Worm (Caenorhabditis elegans) whole organism, mixed stage, embryonic: Measurements from ENCODE around the gene F58F9.3.

ENCODE experiments used
- M03D4.4 ChIP-seq: sonication (generic microtip); optimal IDR thresholded peaks from 2 replicates; lab custom pipeline; 2017; ENCODE audit warnings: mild to moderate bottlenecking, missing genetic modification characterization, missing compliant biosample characterization
- bed-3 ChIP-seq: fragments of 200-800 bp; sonication (Bioruptor generic); optimal IDR thresholded peaks from 3 replicates; lab custom pipeline; 2018; ENCODE audit warnings: mild to moderate bottlenecking, missing genetic modification characterization, moderate library complexity, missing compliant biosample characterization
- blmp-1 ChIP-seq: fragments of 150-350 bp; optimal IDR thresholded peaks from 2 replicates; lab custom pipeline; 2014; ENCODE audit warnings: missing biosample characterization, missing genetic modification characterization
- ceh-39 ChIP-seq: fragments of 150-350 bp; optimal IDR thresholded peaks from 2 replicates; lab custom pipeline; 2014; ENCODE audit warnings: missing biosample characterization, missing genetic modification characterization
- ceh-43 ChIP-seq: fragments of 200-800 bp; sonication (Bioruptor generic); optimal IDR thresholded peaks from 2 replicates; lab custom pipeline; 2018; ENCODE audit warnings: mild to moderate bottlenecking, missing genetic modification characterization, moderate library complexity, missing compliant biosample characterization
- ceh-83 ChIP-seq: fragments of 200-800 bp; sonication (Bioruptor generic); optimal IDR thresholded peaks from 2 replicates; lab custom pipeline; 2018; ENCODE audit warnings: mild to moderate bottlenecking, missing genetic modification characterization, missing compliant biosample characterization
- ces-1 ChIP-seq: fragments of 150-350 bp; optimal IDR thresholded peaks from 2 replicates; lab custom pipeline; 2014; ENCODE audit warnings: missing biosample characterization, missing genetic modification reagents, missing genetic modification characterization
- cnd-1 ChIP-seq: fragments of 200-800 bp; sonication (Bioruptor generic); optimal IDR thresholded peaks from 2 replicates; lab custom pipeline; 2018; ENCODE audit warnings: mild to moderate bottlenecking, missing genetic modification characterization, missing compliant biosample characterization
- drap-1 ChIP-seq: fragments of 200-800 bp; sonication (Bioruptor generic); optimal IDR thresholded peaks from 3 replicates; lab custom pipeline; 2018; ENCODE audit warnings: mild to moderate bottlenecking, missing genetic modification characterization, missing compliant biosample characterization
- elt-1 ChIP-seq: sonication (generic microtip); optimal IDR thresholded peaks from 2 replicates; lab custom pipeline; 2017; ENCODE audit warnings: missing genetic modification characterization, mild to moderate bottlenecking, missing compliant biosample characterization, antibody characterized with exemption, moderate library complexity, borderline replicate concordance; ENCODE audit not compliant: insufficient read depth
- elt-3 ChIP-seq: fragments of 150-350 bp; optimal IDR thresholded peaks from 2 replicates; lab custom pipeline; 2014; ENCODE audit warnings: missing biosample characterization, missing genetic modification characterization
- flh-1 ChIP-seq: fragments of 200-800 bp; sonication (Bioruptor generic); optimal IDR thresholded peaks from 2 replicates; lab custom pipeline; 2018; ENCODE audit warnings: mild to moderate bottlenecking, missing genetic modification characterization, moderate library complexity, missing compliant biosample characterization
- ham-2 ChIP-seq: fragments of 200-800 bp; sonication (Bioruptor generic); optimal IDR thresholded peaks from 2 replicates; lab custom pipeline; 2018; ENCODE audit warnings: mild to moderate bottlenecking, missing genetic modification characterization, missing compliant biosample characterization
- hlh-1 ChIP-seq: fragments of 150-350 bp; optimal IDR thresholded peaks from 2 replicates; lab custom pipeline; 2014; ENCODE audit warnings: missing biosample characterization, missing genetic modification reagents, missing genetic modification characterization
- lin-13 ChIP-seq: fragments of 150-350 bp; optimal IDR thresholded peaks from 2 replicates; lab custom pipeline; 2014; ENCODE audit warnings: missing biosample characterization, missing genetic modification characterization
- lin-32 ChIP-seq: fragments of 200-800 bp; sonication (Bioruptor generic); optimal IDR thresholded peaks from 2 replicates; lab custom pipeline; 2018; ENCODE audit warnings: mild to moderate bottlenecking, missing genetic modification characterization, missing compliant biosample characterization
- lsy-2 ChIP-seq: fragments of 150-350 bp; optimal IDR thresholded peaks from 2 replicates; lab custom pipeline; 2014; ENCODE audit warnings: missing biosample characterization, missing genetic modification characterization
- mab-5 ChIP-seq: fragments of 150-350 bp; optimal IDR thresholded peaks from 2 replicates; lab custom pipeline; 2014; ENCODE audit warnings: missing biosample characterization, missing genetic modification characterization
- mep-1 ChIP-seq: fragments of 150-350 bp; optimal IDR thresholded peaks from 2 replicates; lab custom pipeline; 2017; ENCODE audit warnings: missing biosample characterization, missing genetic modification reagents, missing genetic modification characterization, inconsistent platforms
- mls-2 ChIP-seq: sonication (generic microtip); optimal IDR thresholded peaks from 2 replicates; lab custom pipeline; 2016; ENCODE audit warnings: mild to moderate bottlenecking, missing genetic modification characterization, moderate library complexity, missing compliant biosample characterization
- nhr-12 ChIP-seq: fragments of 150-350 bp; optimal IDR thresholded peaks from 2 replicates; lab custom pipeline; 2014; ENCODE audit warnings: missing biosample characterization, missing genetic modification characterization
- nhr-2 ChIP-seq: fragments of 150-350 bp; optimal IDR thresholded peaks from 2 replicates; lab custom pipeline; 2014; ENCODE audit warnings: missing biosample characterization, missing genetic modification characterization
- nhr-237 ChIP-seq: fragments of 150-350 bp; optimal IDR thresholded peaks from 2 replicates; lab custom pipeline; 2014; ENCODE audit warnings: missing biosample characterization, missing genetic modification characterization
- nhr-28 ChIP-seq: fragments of 150-350 bp; optimal IDR thresholded peaks from 2 replicates; lab custom pipeline; 2014; ENCODE audit warnings: missing biosample characterization, missing genetic modification characterization
- nhr-76 ChIP-seq: sonication (generic microtip); optimal IDR thresholded peaks from 2 replicates; lab custom pipeline; 2017; ENCODE audit warnings: missing biosample characterization, missing genetic modification characterization
- pha-4 ChIP-seq: fragments of 150-350 bp; optimal IDR thresholded peaks from 2 replicates; lab custom pipeline; 2018; ENCODE audit warnings: missing biosample characterization, missing genetic modification reagents, missing genetic modification characterization
- sem-2 ChIP-seq: fragments of 200-800 bp; sonication (Bioruptor generic); optimal IDR thresholded peaks from 2 replicates; lab custom pipeline; 2018; ENCODE audit warnings: mild to moderate bottlenecking, missing genetic modification characterization, missing compliant biosample characterization
- snpc-4 ChIP-seq: fragments of 150-350 bp; optimal IDR thresholded peaks from 2 replicates; lab custom pipeline; 2014; ENCODE audit warnings: missing biosample characterization, missing genetic modification characterization
- sptf-1 ChIP-seq: sonication (generic microtip); optimal IDR thresholded peaks from 2 replicates; lab custom pipeline; 2017; ENCODE audit warnings: mild to moderate bottlenecking, missing genetic modification characterization, moderate library complexity, missing compliant biosample characterization
- tbx-8 ChIP-seq: fragments of 200-800 bp; sonication (Bioruptor generic); optimal IDR thresholded peaks from 2 replicates; lab custom pipeline; 2018; ENCODE audit warnings: mild to moderate bottlenecking, missing genetic modification characterization, moderate library complexity, missing compliant biosample characterization
- unc-120 ChIP-seq: sonication (generic microtip); optimal IDR thresholded peaks from 2 replicates; lab custom pipeline; 2017; ENCODE audit warnings: missing genetic modification characterization, missing compliant biosample characterization; ENCODE audit not compliant: poor library complexity, severe bottlenecking
- unc-39 ChIP-seq: fragments of 150-350 bp; optimal IDR thresholded peaks from 2 replicates; lab custom pipeline; 2014; ENCODE audit warnings: missing biosample characterization, missing genetic modification characterization
- unc-62 ChIP-seq: fragments of 150-350 bp; optimal IDR thresholded peaks from 2 replicates; lab custom pipeline; 2014; ENCODE audit warnings: missing biosample characterization, missing genetic modification reagents, missing genetic modification characterization
- zip-8 ChIP-seq: fragments of 150-350 bp; optimal IDR thresholded peaks from 2 replicates; lab custom pipeline; 2014; ENCODE audit warnings: missing biosample characterization, missing genetic modification characterization
- ztf-11 ChIP-seq: fragments of 150-350 bp; optimal IDR thresholded peaks from 2 replicates; lab custom pipeline; 2014; ENCODE audit warnings: missing biosample characterization, missing genetic modification characterization

F58F9.3 gene

DNA sequence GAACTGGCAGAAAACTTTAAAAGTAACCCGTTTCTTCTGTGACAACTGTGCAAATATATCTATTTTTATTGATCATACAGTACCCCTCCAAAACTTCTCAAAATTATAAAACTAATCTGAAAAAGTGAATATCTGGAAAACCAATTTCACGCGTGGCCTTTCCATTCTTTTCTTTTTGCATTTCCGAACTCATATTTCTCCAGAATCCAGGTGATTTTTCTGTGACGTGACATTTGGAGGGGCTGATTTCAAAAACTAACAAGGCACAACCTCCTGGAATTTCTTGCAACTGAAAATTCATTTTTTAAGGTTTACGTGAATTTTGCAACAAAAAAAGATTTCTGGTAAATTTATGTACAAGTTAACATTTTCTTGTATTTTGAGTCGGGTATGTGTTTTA, 32.8 kb upstream of the F58F9.3 start:
- TF ChIP-seq elt-1 (tag; lab: Kevin White, UChicago) (no peak), lin-13 (tag; lab: Kevin White, UChicago) (no peak), nhr-2 (tag; lab: Kevin White, UChicago) (no peak), nhr-237 (tag; lab: Kevin White, UChicago) (no peak), pha-4 (tag; lab: Kevin White, UChicago) (no peak), ceh-43 (GFP tag; lab: Kevin White, UChicago) (no peak), bed-3 (no peak), elt-3 (tag; lab: Kevin White, UChicago) (no peak), unc-62 (GFP tag; lab: Kevin White, UChicago) (no peak), lin-32 (no peak), drap-1 (no peak)

DNA sequence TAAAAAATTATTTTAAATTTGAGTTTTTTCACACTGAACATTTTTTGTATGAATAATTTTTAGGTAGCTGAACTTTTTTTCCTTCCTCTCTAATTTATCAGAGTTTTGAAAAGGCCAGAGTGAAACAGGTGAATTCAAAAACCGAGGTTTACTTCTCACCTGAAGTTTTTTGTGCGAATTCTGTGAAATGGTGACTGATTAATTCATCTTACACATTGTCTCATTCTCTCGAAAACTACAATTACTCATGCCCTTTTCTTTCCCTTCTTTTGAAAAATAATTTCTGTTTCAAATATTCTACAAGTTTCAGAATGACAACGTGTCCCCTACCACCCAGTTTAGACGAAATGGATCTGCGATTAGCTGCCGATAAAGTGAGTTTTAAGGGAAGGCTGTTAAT, 31.3 kb upstream of the F58F9.3 start, which contains the start of gene tkr-2:
Gene tkr-2 (plus strand): TSS at position 301 of the 400 bp plus-strand sequence.
- TF ChIP-seq elt-1 (tag; lab: Kevin White, UChicago) (no peak), pha-4 (tag; lab: Kevin White, UChicago) (no peak), mab-5 (no peak), hlh-1 (tag; lab: Kevin White, UChicago) (no peak), lsy-2 (tag; lab: Kevin White, UChicago) (no peak), M03D4.4 (no peak), sem-2 (GFP tag; lab: Kevin White, UChicago) (no peak), flh-1 (no peak), zip-8 (tag; lab: Kevin White, UChicago) (no peak), nhr-237 (tag; lab: Kevin White, UChicago) (no peak)

DNA sequence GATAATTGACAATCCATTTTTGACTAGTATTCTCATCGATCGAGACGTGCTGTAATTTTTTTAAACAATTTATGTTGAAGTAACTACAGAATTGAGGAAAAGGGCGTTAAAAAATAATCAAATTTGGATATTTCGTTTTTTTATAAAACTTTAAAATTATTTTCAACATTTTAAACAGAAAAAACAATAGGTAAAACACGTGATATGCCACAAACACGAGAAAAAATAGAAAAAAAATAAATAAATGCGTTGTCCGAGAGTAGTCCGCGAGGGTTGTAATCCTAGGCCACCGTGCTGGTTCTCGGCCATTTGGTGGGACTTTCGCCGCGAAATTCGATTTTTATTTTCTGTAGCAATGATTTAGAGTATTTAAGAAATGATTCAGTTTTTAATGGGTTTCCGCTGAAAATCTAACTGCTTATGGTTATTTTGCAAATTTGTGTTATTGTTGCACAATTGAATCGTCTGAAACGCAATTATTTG, 26.7 kb upstream of the F58F9.3 start, which contains the start of gene C49A9.10:
Gene C49A9.10 (minus strand): TSS at position 51 of the 483 bp plus-strand sequence.
- TF ChIP-seq bed-3 (no peak), nhr-76 (tag; lab: Kevin White, UChicago) (no peak), lin-32 (peak; percentile 1), ham-2 (GFP tag; lab: Kevin White, UChicago) (no peak), lsy-2 (tag; lab: Kevin White, UChicago) (peak; percentile 64), ceh-43 (GFP tag; lab: Kevin White, UChicago) (no peak), sptf-1 (peak; percentile 65), elt-1 (tag; lab: Kevin White, UChicago) (no peak), nhr-237 (tag; lab: Kevin White, UChicago) (peak; percentile 29), ztf-11 (tag; lab: Kevin White, UChicago) (no peak), hlh-1 (tag; lab: Kevin White, UChicago) (no peak), snpc-4 (no peak), pha-4 (tag; lab: Kevin White, UChicago) (peak; percentile 51), M03D4.4 (peak; percentile 14), mep-1 (tag; lab: Kevin White, UChicago) (peak; percentile 54), blmp-1 (tag; lab: Kevin White, UChicago) (no peak), unc-39 (tag; lab: Kevin White, UChicago) (no peak), sem-2 (GFP tag; lab: Kevin White, UChicago) (no peak), ces-1 (peak; percentile 45), tbx-8 (GFP tag; lab: Kevin White, UChicago) (no peak), unc-62 (GFP tag; lab: Kevin White, UChicago) (no peak), nhr-28 (tag; lab: Kevin White, UChicago) (no peak), flh-1 (no peak), mab-5 (peak; percentile 28), nhr-12 (tag; lab: Kevin White, UChicago) (no peak), cnd-1 (tag; lab: Kevin White, UChicago) (no peak), nhr-2 (tag; lab: Kevin White, UChicago) (no peak), ceh-39 (tag; lab: Kevin White, UChicago) (peak; percentile 47), zip-8 (tag; lab: Kevin White, UChicago) (no peak), elt-3 (tag; lab: Kevin White, UChicago) (no peak), lin-13 (tag; lab: Kevin White, UChicago) (peak; percentile 35), ceh-83 (no peak), drap-1 (no peak), mls-2 (tag; lab: Kevin White, UChicago) (no peak), unc-120 (tag; lab: Kevin White, UChicago) (no peak)
